Fruit fly (Drosophila melanogaster) whole organism, embryonic: ENCODE results near the gene Rh4.

ENCODE experiments used
- CG10147 ChIP-seq: fragments of 200-800 bp; sonication (Bioruptor generic); optimal IDR thresholded peaks from 2 replicates; lab custom pipeline; 2019; ENCODE audit warnings: missing biosample characterization, mild to moderate bottlenecking, missing genetic modification characterization, moderate library complexity
- CG10209 ChIP-seq: fragments of 200-800 bp; sonication (Bioruptor generic); optimal IDR thresholded peaks from 3 replicates; lab custom pipeline; 2017; ENCODE audit warnings: missing biosample characterization, mild to moderate bottlenecking, missing genetic modification characterization, missing genetic modification reagents
- CG11504 ChIP-seq: fragments of 200-800 bp; sonication (Bioruptor generic); optimal IDR thresholded peaks from 3 replicates; lab custom pipeline; 2019; ENCODE audit warnings: missing biosample characterization, mild to moderate bottlenecking, missing genetic modification characterization, moderate library complexity
- CG12071 ChIP-seq: fragments of 200-800 bp; sonication (Bioruptor generic); optimal IDR thresholded peaks from 3 replicates; lab custom pipeline; 2018; ENCODE audit warnings: missing biosample characterization, mild to moderate bottlenecking, missing genetic modification characterization
- CG12104 ChIP-seq: fragments of 200-800 bp; sonication (Bioruptor generic); optimal IDR thresholded peaks from 3 replicates; lab custom pipeline; 2016; ENCODE audit warnings: missing biosample characterization, missing genetic modification characterization
- CG14441 ChIP-seq: fragments of 200-800 bp; sonication (Bioruptor generic); IDR thresholded peaks from 2 replicates; pipeline ENCODE4 v1.3.6; 2022; ENCODE audit warnings: missing biosample characterization, missing genetic modification characterization
- CG14860 ChIP-seq: fragments of 200-800 bp; sonication (Bioruptor generic); IDR thresholded peaks from 3 replicates; pipeline ENCODE4 v1.3.6; 2022; ENCODE audit warnings: missing biosample characterization, missing genetic modification characterization; ENCODE audit not compliant: partially characterized antibody
- CG15479 ChIP-seq: fragments of 200-800 bp; sonication (Bioruptor generic); optimal IDR thresholded peaks from 3 replicates; lab custom pipeline; 2019; ENCODE audit warnings: missing biosample characterization, mild to moderate bottlenecking, missing genetic modification characterization, moderate library complexity
- CG17829 ChIP-seq: fragments of 200-800 bp; optimal IDR thresholded peaks from 2 replicates; lab custom pipeline; 2019; ENCODE audit warnings: missing biosample characterization, mild to moderate bottlenecking, missing genetic modification characterization, moderate library complexity
- CG18011 ChIP-seq: fragments of 200-800 bp; sonication (Bioruptor generic); optimal IDR thresholded peaks from 2 replicates; lab custom pipeline; 2017; ENCODE audit warnings: missing biosample characterization, missing genetic modification characterization, mild to moderate bottlenecking, moderate library complexity, missing genotype
- CG1832 ChIP-seq: fragments of 200-800 bp; sonication (Bioruptor generic); optimal IDR thresholded peaks from 2 replicates; lab custom pipeline; 2017; ENCODE audit warnings: missing biosample characterization, mild to moderate bottlenecking, missing genetic modification characterization, inconsistent platforms
- CG2129 ChIP-seq: fragments of 200-800 bp; sonication (Bioruptor generic); IDR thresholded peaks from 2 replicates; pipeline ENCODE4 v1.3.6; 2022; ENCODE audit warnings: missing biosample characterization, missing genetic modification characterization; ENCODE audit not compliant: partially characterized antibody
- CG2678 ChIP-seq: fragments of 200-800 bp; sonication (Bioruptor generic); optimal IDR thresholded peaks from 3 replicates; lab custom pipeline; 2019; ENCODE audit warnings: missing biosample characterization, mild to moderate bottlenecking, missing genetic modification characterization, moderate library complexity
- CG30020 ChIP-seq: fragments of 200-800 bp; optimal IDR thresholded peaks from 2 replicates; lab custom pipeline; 2019; ENCODE audit warnings: missing biosample characterization, mild to moderate bottlenecking, missing genetic modification characterization, moderate library complexity
- CG30403 ChIP-seq: fragments of 200-800 bp; sonication (Bioruptor generic); optimal IDR thresholded peaks from 3 replicates; lab custom pipeline; 2016; ENCODE audit warnings: missing biosample characterization, missing genetic modification characterization
- CG33557 ChIP-seq: fragments of 200-800 bp; sonication (Bioruptor generic); optimal IDR thresholded peaks from 2 replicates; lab custom pipeline; 2019; ENCODE audit warnings: missing biosample characterization, mild to moderate bottlenecking, missing genetic modification characterization, moderate library complexity
- CG34224 ChIP-seq: fragments of 200-800 bp; sonication (Bioruptor generic); IDR thresholded peaks from 3 replicates; pipeline ENCODE4 v1.3.6; 2022; ENCODE audit warnings: missing biosample characterization, missing genetic modification characterization; ENCODE audit not compliant: partially characterized antibody
- CG3838 ChIP-seq: fragments of 200-800 bp; sonication (Bioruptor generic); optimal IDR thresholded peaks from 3 replicates; lab custom pipeline; 2016; ENCODE audit warnings: missing biosample characterization, missing genetic modification characterization
- CG6683 ChIP-seq: fragments of 200-800 bp; sonication (Bioruptor generic); optimal IDR thresholded peaks from 2 replicates; lab custom pipeline; 2017; ENCODE audit warnings: missing biosample characterization, mild to moderate bottlenecking, missing genetic modification characterization, missing genetic modification reagents
- CG9817 ChIP-seq: fragments of 200-800 bp; sonication (Bioruptor generic); optimal IDR thresholded peaks from 2 replicates; lab custom pipeline; 2018; ENCODE audit warnings: missing biosample characterization, mild to moderate bottlenecking, missing genetic modification characterization, moderate library complexity
- Dbx ChIP-seq: fragments of 200-800 bp; sonication (Bioruptor generic); IDR thresholded peaks from 3 replicates; pipeline ENCODE4 v1.3.6; 2022; ENCODE audit warnings: missing biosample characterization, missing genetic modification characterization
- HmgZ ChIP-seq: fragments of 200-800 bp; sonication (Bioruptor generic); optimal IDR thresholded peaks from 2 replicates; lab custom pipeline; 2018; ENCODE audit warnings: missing biosample characterization, mild to moderate bottlenecking, missing genetic modification characterization
- Hsf ChIP-seq: fragments of 200-800 bp; sonication (Bioruptor generic); optimal IDR thresholded peaks from 3 replicates; lab custom pipeline; 2016; ENCODE audit warnings: missing biosample characterization, missing genetic modification characterization
- MBD-R2 ChIP-seq: fragments of 200-800 bp; sonication (Bioruptor generic); IDR thresholded peaks from 2 replicates; pipeline ENCODE4 v1.3.6; 2022; ENCODE audit warnings: missing biosample characterization, missing genetic modification characterization
- MESR4 ChIP-seq: fragments of 200-800 bp; sonication (Bioruptor generic); optimal IDR thresholded peaks from 2 replicates; lab custom pipeline; 2018; ENCODE audit warnings: missing biosample characterization, mild to moderate bottlenecking, missing genetic modification characterization, moderate library complexity
- Nf-YC ChIP-seq: fragments of 200-800 bp; optimal IDR thresholded peaks from 3 replicates; lab custom pipeline; 2019; ENCODE audit warnings: missing biosample characterization, mild to moderate bottlenecking, missing genetic modification characterization, moderate library complexity
- Opbp ChIP-seq: fragments of 200-800 bp; sonication (Bioruptor generic); IDR thresholded peaks from 3 replicates; pipeline ENCODE4 v1.3.6; 2022; ENCODE audit warnings: missing biosample characterization, missing genetic modification characterization; ENCODE audit not compliant: partially characterized antibody
- Rx ChIP-seq: fragments of 200-800 bp; sonication (Bioruptor generic); IDR thresholded peaks from 2 replicates; pipeline ENCODE4 v1.3.6; 2022; ENCODE audit warnings: missing biosample characterization, missing genetic modification characterization
- Vsx1 ChIP-seq: fragments of 200-800 bp; sonication (Bioruptor generic); optimal IDR thresholded peaks from 2 replicates; lab custom pipeline; 2017; ENCODE audit warnings: missing biosample characterization, mild to moderate bottlenecking, missing genetic modification characterization, missing genetic modification reagents
- YL-1 ChIP-seq: fragments of 200-800 bp; sonication (Bioruptor generic); optimal IDR thresholded peaks from 3 replicates; lab custom pipeline; 2017; ENCODE audit warnings: missing biosample characterization, mild to moderate bottlenecking, missing genetic modification characterization
- az2 ChIP-seq: fragments of 200-800 bp; sonication (Bioruptor generic); optimal IDR thresholded peaks from 3 replicates; lab custom pipeline; 2016; ENCODE audit warnings: missing biosample characterization, missing genetic modification characterization
- btn ChIP-seq: fragments of 200-800 bp; sonication (Bioruptor generic); optimal IDR thresholded peaks from 2 replicates; lab custom pipeline; 2016; ENCODE audit warnings: missing biosample characterization, missing genetic modification characterization
- cato ChIP-seq: fragments of 200-800 bp; sonication (Bioruptor generic); optimal IDR thresholded peaks from 2 replicates; lab custom pipeline; 2016; ENCODE audit warnings: missing biosample characterization, missing genetic modification characterization, borderline replicate concordance
- chif ChIP-seq, 2 experiments: fragments of 200-800 bp; sonication (Bioruptor generic); optimal IDR thresholded peaks; 3 replicates each; lab custom pipeline; 2016; ENCODE audit warnings: missing biosample characterization in 2 of 2, missing genetic modification characterization in 2 of 2
- dmrt11E ChIP-seq: fragments of 200-800 bp; sonication (Bioruptor generic); optimal IDR thresholded peaks from 3 replicates; lab custom pipeline; 2018; ENCODE audit warnings: missing biosample characterization, mild to moderate bottlenecking, missing genetic modification characterization, moderate library complexity
- eyg ChIP-seq: fragments of 200-800 bp; sonication (Bioruptor generic); optimal IDR thresholded peaks from 3 replicates; lab custom pipeline; 2016; ENCODE audit warnings: missing biosample characterization, missing genetic modification characterization
- fd96Cb ChIP-seq: fragments of 200-800 bp; sonication (Bioruptor generic); optimal IDR thresholded peaks from 2 replicates; lab custom pipeline; 2018; ENCODE audit warnings: missing biosample characterization, mild to moderate bottlenecking, missing genetic modification characterization, moderate library complexity
- grn ChIP-seq: fragments of 200-800 bp; sonication (Bioruptor generic); optimal IDR thresholded peaks from 3 replicates; lab custom pipeline; 2017; ENCODE audit warnings: missing biosample characterization, missing genetic modification characterization
- kah ChIP-seq: fragments of 200-800 bp; sonication (Bioruptor generic); optimal IDR thresholded peaks from 2 replicates; lab custom pipeline; 2018; ENCODE audit warnings: missing biosample characterization, mild to moderate bottlenecking, missing genetic modification characterization
- kay ChIP-seq: fragments of 200-800 bp; sonication (Bioruptor generic); optimal IDR thresholded peaks from 2 replicates; lab custom pipeline; 2016; ENCODE audit warnings: missing biosample characterization, missing genetic modification characterization
- lilli ChIP-seq: fragments of 200-800 bp; sonication (Bioruptor generic); optimal IDR thresholded peaks from 3 replicates; lab custom pipeline; 2016; ENCODE audit warnings: missing biosample characterization, missing genetic modification characterization
- oc ChIP-seq: fragments of 200-800 bp; sonication (Bioruptor generic); optimal IDR thresholded peaks from 2 replicates; lab custom pipeline; 2018; ENCODE audit warnings: missing biosample characterization, mild to moderate bottlenecking, missing genetic modification characterization, moderate library complexity
- pb ChIP-seq: fragments of 200-800 bp; sonication (Bioruptor generic); optimal IDR thresholded peaks from 3 replicates; lab custom pipeline; 2016; ENCODE audit warnings: missing biosample characterization, missing genetic modification characterization
- psq ChIP-seq: fragments of 200-800 bp; sonication (Bioruptor generic); optimal IDR thresholded peaks from 2 replicates; lab custom pipeline; 2017; ENCODE audit warnings: missing biosample characterization, missing genetic modification characterization
- sens ChIP-seq: fragments of 200-800 bp; sonication (Bioruptor generic); peaks from one replicate; lab custom pipeline; 2016; ENCODE audit warnings: missing biosample characterization, missing genetic modification characterization
- sqz ChIP-seq: fragments of 200-800 bp; sonication (Bioruptor generic); optimal IDR thresholded peaks from 3 replicates; lab custom pipeline; 2018; ENCODE audit warnings: missing biosample characterization, mild to moderate bottlenecking, missing genetic modification characterization
- stwl ChIP-seq: fragments of 200-800 bp; sonication (Bioruptor generic); optimal IDR thresholded peaks from 3 replicates; lab custom pipeline; 2018; ENCODE audit warnings: missing biosample characterization, mild to moderate bottlenecking, missing genetic modification characterization, moderate library complexity
- tap ChIP-seq: fragments of 200-800 bp; optimal IDR thresholded peaks from 3 replicates; lab custom pipeline; 2019; ENCODE audit warnings: missing biosample characterization, mild to moderate bottlenecking, missing genetic modification characterization, moderate library complexity
- trem ChIP-seq: fragments of 200-800 bp; optimal IDR thresholded peaks from 3 replicates; lab custom pipeline; 2019; ENCODE audit warnings: missing biosample characterization, mild to moderate bottlenecking, missing genetic modification characterization, moderate library complexity
- trh ChIP-seq: fragments of 200-800 bp; sonication (Bioruptor generic); optimal IDR thresholded peaks from 2 replicates; lab custom pipeline; 2016; ENCODE audit warnings: missing biosample characterization, missing genetic modification characterization
- wdn ChIP-seq: fragments of 200-800 bp; sonication (Bioruptor generic); IDR thresholded peaks from 2 replicates; pipeline ENCODE4 v1.3.6; 2022; ENCODE audit warnings: missing biosample characterization, missing genetic modification characterization

Rh4 gene

dm6 chr3L:16870723-16871137 lies 8.4 kb upstream of the Rh4 start (continued):
- TF ChIP-seq CG14441 (GFP tag; lab: Robert Waterston, UW) = no peak
- no peak for TF ChIP-seq Vsx1
- TF ChIP-seq Opbp = no peak
- TF ChIP-seq psq = no peak
- peak; percentile 43 for TF ChIP-seq CG30403 (GFP tag; lab: Kevin White, UChicago)
- peak; percentile 62 for TF ChIP-seq CG2678 (tag; lab: Kevin White, UChicago)
- TF ChIP-seq trem = no peak
- peak; percentile 5 for TF ChIP-seq tap (tag; lab: Kevin White, UChicago)
- no peak for TF ChIP-seq CG12071 (GFP tag; lab: Kevin White, UChicago)
- TF ChIP-seq CG10209 (GFP tag; lab: Kevin White, UChicago) = peak; percentile 22
- TF ChIP-seq CG3838 (GFP tag; lab: Kevin White, UChicago) = no peak
- TF ChIP-seq trh (GFP tag; lab: Kevin White, UChicago) = no peak
- no peak for TF ChIP-seq lilli
- no peak for TF ChIP-seq stwl (tag; lab: Kevin White, UChicago)
- TF ChIP-seq CG33557 (GFP tag; lab: Kevin White, UChicago) = no peak
- TF ChIP-seq CG30020 = no peak
- no peak for TF ChIP-seq MESR4 (GFP tag; lab: Kevin White, UChicago)
- no peak for TF ChIP-seq CG14860 (GFP tag; lab: Robert Waterston, UW)
- TF ChIP-seq CG10147 (GFP tag; lab: Kevin White, UChicago) = peak; percentile 39
- no peak for TF ChIP-seq CG2129 (GFP tag; lab: Robert Waterston, UW)
- no peak for TF ChIP-seq MBD-R2 (GFP tag; lab: Robert Waterston, UW)
- TF ChIP-seq HmgZ (tag; lab: Kevin White, UChicago) = no peak
- TF ChIP-seq Rx (GFP tag; lab: Robert Waterston, UW) = no peak
- no peak for TF ChIP-seq pb (GFP tag; lab: Kevin White, UChicago)
- TF ChIP-seq CG6683 (GFP tag; lab: Kevin White, UChicago) = peak; percentile 11
- no peak for TF ChIP-seq CG9817 (tag; lab: Kevin White, UChicago)
- peak; percentile 8 for TF ChIP-seq az2 (GFP tag; lab: Kevin White, UChicago)
- no peak for TF ChIP-seq kah (GFP tag; lab: Kevin White, UChicago)
- TF ChIP-seq sqz (GFP tag; lab: Kevin White, UChicago) = no peak
- no peak for TF ChIP-seq dmrt11E (tag; lab: Kevin White, UChicago)
- no peak for TF ChIP-seq CG15479 (GFP tag; lab: Kevin White, UChicago)
- TF ChIP-seq Dbx (GFP tag; lab: Robert Waterston, UW) = 0 out of 3 replicates have a peak, but pooled peaks have one; percentile 7
- TF ChIP-seq CG17829 (tag; lab: Kevin White, UChicago) = peak; percentile 12
- no peak for TF ChIP-seq chif (GFP tag; optimal IDR thresholded peaks at IDR 0.05; lab: Kevin White, UChicago)
- TF ChIP-seq CG34224 = no peak
- no peak for TF ChIP-seq eyg (GFP tag; lab: Kevin White, UChicago)
- no peak for TF ChIP-seq sens (GFP tag; lab: Kevin White, UChicago)
- no peak for TF ChIP-seq CG1832
- no peak for TF ChIP-seq btn
- TF ChIP-seq CG11504 (tag; lab: Kevin White, UChicago) = peak; percentile 72
- peak; percentile 46 for TF ChIP-seq fd96Cb (tag; lab: Kevin White, UChicago)
- TF ChIP-seq kay (GFP tag; lab: Kevin White, UChicago) = no peak
- no peak for TF ChIP-seq YL-1 (GFP tag; lab: Kevin White, UChicago)
- TF ChIP-seq cato (GFP tag; lab: Kevin White, UChicago) = no peak
- TF ChIP-seq wdn (GFP tag; lab: Robert Waterston, UW) = no peak
- no peak for TF ChIP-seq Hsf (GFP tag; lab: Kevin White, UChicago)
- TF ChIP-seq CG18011 (GFP tag; lab: Kevin White, UChicago) = no peak
- no peak for TF ChIP-seq Nf-YC
- no peak for TF ChIP-seq grn (GFP tag; lab: Kevin White, UChicago)
- no peak for TF ChIP-seq oc (tag; lab: Kevin White, UChicago)
- peak; percentile 33 for TF ChIP-seq CG12104 (GFP tag; lab: Kevin White, UChicago)
